Fruit fly (Drosophila melanogaster): ENCODE measurements around the gene CG46468.

Gene CG46468

dm6 chr2L:9569588-9570434 lies 4.6 kb upstream of the CG46468 start (continued):
- TF ChIP-seq sqz (GFP tag; optimal IDR thresholded peaks at IDR 0.05) (peak; percentile 95), CG10321 (GFP tag; IDR thresholded peaks at IDR 0.05) (no peak; the same call in 1 of the 2 replicates), CG13424 (tag; optimal IDR thresholded peaks at IDR 0.05) (peak; percentile 96), CG7745 (tag; optimal IDR thresholded peaks at IDR 0.05) (no peak), ato (GFP tag; IDR thresholded peaks at IDR 0.05; ENCODE audit: partially characterized antibody) (no peak), CG13287 (GFP tag; IDR thresholded peaks at IDR 0.05; ENCODE audit: partially characterized antibody) (peak; percentile 43; the same call in 1 of the 2 replicates), gfzf (GFP tag; optimal IDR thresholded peaks at IDR 0.05) (no peak), dysf (GFP tag; IDR thresholded peaks at IDR 0.05) (peak; percentile 96), HHEX (GFP tag; optimal IDR thresholded peaks at IDR 0.05) (peak; percentile 97), CG31224 (GFP tag; IDR thresholded peaks at IDR 0.05) (peak; percentile 82), E2f1 (GFP tag; IDR thresholded peaks at IDR 0.05) (peak; percentile 89), CG2678 (tag; optimal IDR thresholded peaks at IDR 0.05) (peak; percentile 99), stc (GFP tag; IDR thresholded peaks at IDR 0.05) (peak; percentile 90), Jarid2 (GFP tag; optimal IDR thresholded peaks at IDR 0.05) (peak; percentile 87), insv (GFP tag; optimal IDR thresholded peaks at IDR 0.05) (peak in 1 of 2 experiments; percentile 74), CG8388 (GFP tag; optimal IDR thresholded peaks at IDR 0.05) (peak; percentile 93), exex (tag; optimal IDR thresholded peaks at IDR 0.05) (peak; percentile 84), CG14050 (GFP tag; IDR thresholded peaks at IDR 0.05) (peak; percentile 79), CG16813 (GFP tag; IDR thresholded peaks at IDR 0.05; ENCODE audit: partially characterized antibody) (peak; percentile 43; the same call in 2 of the 3 replicates), tx (GFP tag; optimal IDR thresholded peaks at IDR 0.05) (peak; percentile 85), onecut (GFP tag; IDR thresholded peaks at IDR 0.05) (peak; percentile 87), tin (GFP tag; optimal IDR thresholded peaks at IDR 0.05) (peak; percentile 94), nerfin-1 (tag; optimal IDR thresholded peaks at IDR 0.05) (peak; percentile 90), cas (GFP tag; IDR thresholded peaks at IDR 0.05) (peak; percentile 88), nerfin-2 (GFP tag; IDR thresholded peaks at IDR 0.05; ENCODE audit: partially characterized antibody) (no peak), dmrt99B (tag; optimal IDR thresholded peaks at IDR 0.05) (peak; percentile 98), CG11456 (GFP tag; IDR thresholded peaks at IDR 0.05) (peak; percentile 84), caup (GFP tag; optimal IDR thresholded peaks at IDR 0.05; ENCODE audit: severe bottlenecking) (peak; percentile 97), ab (GFP tag; optimal IDR thresholded peaks at IDR 0.05) (peak; percentile 17), Nf-YC (tag; optimal IDR thresholded peaks at IDR 0.05) (peak; percentile 90), lola (GFP tag; optimal IDR thresholded peaks at IDR 0.05) (peak in 1 of 3 experiments; percentile 95), croc (GFP tag; conservative IDR thresholded peaks at IDR 0.05) (peak; percentile 87), CG10274 (GFP tag; optimal IDR thresholded peaks at IDR 0.05) (peak; percentile 92), Max (GFP tag; optimal IDR thresholded peaks at IDR 0.05) (peak; percentile 98), CG12769 (tag; optimal IDR thresholded peaks at IDR 0.05) (peak; percentile 57), CG43689 (GFP tag; IDR thresholded peaks at IDR 0.05) (peak; percentile 67), Fer1 (GFP tag; optimal IDR thresholded peaks at IDR 0.05) (peak; percentile 97), D19A (tag; optimal IDR thresholded peaks at IDR 0.05) (peak; percentile 94), dm (GFP tag; optimal IDR thresholded peaks at IDR 0.05) (peak; percentile 79), knrl (GFP tag; IDR thresholded peaks at IDR 0.05; ENCODE audit: partially characterized antibody) (0 out of 3 replicates have a peak, but pooled peaks have one; percentile 46), zfh1 (GFP tag; IDR thresholded peaks at IDR 0.05) (peak; percentile 89), Atf3 (GFP tag; optimal IDR thresholded peaks at IDR 0.05) (peak; percentile 1), CG32532 (GFP tag; IDR thresholded peaks at IDR 0.05) (peak; percentile 94), CG17361 (GFP tag; IDR thresholded peaks at IDR 0.05) (peak; percentile 99), Vsx1 (GFP tag; optimal IDR thresholded peaks at IDR 0.05) (peak; percentile 93), CG9817 (tag; optimal IDR thresholded peaks at IDR 0.05) (peak; percentile 93), zen (tag; optimal IDR thresholded peaks at IDR 0.05) (peak; percentile 96)
